Worm (Caenorhabditis elegans) whole organism, young adult: ENCODE results near the gene str-226.

Source experiments
- C06A6.2 ChIP-seq: fragments of 200-800 bp; sonication (Bioruptor generic); conservative IDR thresholded peaks from 2 replicates; pipeline ENCODE4 v1.3.6; 2022; ENCODE audit warnings: missing genetic modification characterization, missing compliant biosample characterization
- D2030.7 ChIP-seq: fragments of 200-800 bp; sonication (Bioruptor generic); IDR thresholded peaks from 2 replicates; pipeline ENCODE4 v1.3.6; 2022; ENCODE audit warnings: missing genetic modification reagents, missing genetic modification characterization, missing compliant biosample characterization
- F10E7.11 ChIP-seq: sonication (generic microtip); optimal IDR thresholded peaks from 2 replicates; lab custom pipeline; 2017; ENCODE audit warnings: mild to moderate bottlenecking, missing genetic modification characterization, moderate library complexity, missing compliant biosample characterization
- K11D2.4 ChIP-seq: fragments of 200-800 bp; sonication (Bioruptor generic); IDR thresholded peaks from 2 replicates; pipeline ENCODE4 v1.3.6; 2022; ENCODE audit warnings: missing genetic modification reagents, missing genetic modification characterization, missing compliant biosample characterization
- K12H6.12 ChIP-seq: fragments of 200-800 bp; sonication (Bioruptor generic); optimal IDR thresholded peaks from 2 replicates; lab custom pipeline; 2018; ENCODE audit warnings: mild to moderate bottlenecking, missing genetic modification characterization, missing compliant biosample characterization
- Y56A3A.18 ChIP-seq: fragments of 200-800 bp; sonication (Bioruptor generic); IDR thresholded peaks from 2 replicates; pipeline ENCODE4 v1.3.6; 2022; ENCODE audit warnings: missing genetic modification reagents, missing genetic modification characterization, missing compliant biosample characterization
- aptf-2 ChIP-seq: fragments of 200-800 bp; sonication (Bioruptor generic); conservative IDR thresholded peaks from 2 replicates; pipeline ENCODE4 v1.3.6; 2022; ENCODE audit warnings: missing genetic modification reagents, missing genetic modification characterization, missing compliant biosample characterization
- atf-7 ChIP-seq: sonication (generic microtip); optimal IDR thresholded peaks from 2 replicates; lab custom pipeline; 2017; ENCODE audit warnings: mild to moderate bottlenecking, missing genetic modification characterization, missing compliant biosample characterization
- athp-1 ChIP-seq: sonication (generic microtip); optimal IDR thresholded peaks from 2 replicates; lab custom pipeline; 2017; ENCODE audit warnings: mild to moderate bottlenecking, missing genetic modification characterization, missing compliant biosample characterization
- bed-1 ChIP-seq: fragments of 200-800 bp; sonication (Bioruptor generic); IDR thresholded peaks from 2 replicates; pipeline ENCODE4 v1.3.6; 2022; ENCODE audit warnings: missing genetic modification reagents, missing genetic modification characterization, missing compliant biosample characterization
- cebp-2 ChIP-seq: fragments of 200-800 bp; sonication (Bioruptor generic); IDR thresholded peaks from 2 replicates; pipeline ENCODE4 v1.3.6; 2022; ENCODE audit warnings: missing genetic modification characterization, missing compliant biosample characterization
- ceh-58 ChIP-seq: fragments of 200-800 bp; sonication (Bioruptor generic); IDR thresholded peaks from 2 replicates; pipeline ENCODE4 v1.3.6; 2022; ENCODE audit warnings: missing genetic modification characterization, missing compliant biosample characterization
- ceh-79 ChIP-seq: sonication (generic microtip); optimal IDR thresholded peaks from 2 replicates; lab custom pipeline; 2017; ENCODE audit warnings: mild to moderate bottlenecking, missing genetic modification characterization, missing compliant biosample characterization
- die-1 ChIP-seq: sonication (generic microtip); optimal IDR thresholded peaks from 2 replicates; lab custom pipeline; 2016; ENCODE audit warnings: missing genotype, mild to moderate bottlenecking, missing genetic modification characterization, missing compliant biosample characterization
- dox-1 ChIP-seq: fragments of 200-800 bp; sonication (Bioruptor generic); IDR thresholded peaks from 2 replicates; pipeline ENCODE4 v1.3.6; 2022; ENCODE audit warnings: missing genetic modification reagents, missing genetic modification characterization, missing compliant biosample characterization
- dpl-1 ChIP-seq: fragments of 150-350 bp; optimal IDR thresholded peaks from 2 replicates; lab custom pipeline; 2014; ENCODE audit warnings: missing biosample characterization, missing genetic modification reagents, missing genetic modification characterization
- egl-44 ChIP-seq: fragments of 200-800 bp; sonication (Bioruptor generic); IDR thresholded peaks from 2 replicates; pipeline ENCODE4 v1.3.6; 2022; ENCODE audit warnings: missing genetic modification reagents, missing genetic modification characterization, missing compliant biosample characterization
- hmg-1.2 ChIP-seq: fragments of 200-800 bp; sonication (Bioruptor generic); IDR thresholded peaks from 2 replicates; pipeline ENCODE4 v1.3.6; 2022; ENCODE audit warnings: missing genetic modification reagents, missing genetic modification characterization, missing compliant biosample characterization
- hrde-1 ChIP-seq: sonication (generic microtip); optimal IDR thresholded peaks from 2 replicates; lab custom pipeline; 2016; ENCODE audit warnings: missing genetic modification characterization, mild to moderate bottlenecking, missing compliant biosample characterization, moderate library complexity, missing genotype, missing genetic modification reagents, borderline replicate concordance
- lag-1 ChIP-seq: fragments of 200-800 bp; sonication (Bioruptor generic); IDR thresholded peaks from 2 replicates; pipeline ENCODE4 v1.3.6; 2022; ENCODE audit warnings: missing genetic modification reagents, missing genetic modification characterization, missing compliant biosample characterization
- lin-54 ChIP-seq: fragments of 200-800 bp; sonication (Bioruptor generic); optimal IDR thresholded peaks from 2 replicates; lab custom pipeline; 2018; ENCODE audit warnings: mild to moderate bottlenecking, missing genetic modification characterization, missing compliant biosample characterization
- lir-1 ChIP-seq: fragments of 200-800 bp; sonication (Bioruptor generic); conservative IDR thresholded peaks from 2 replicates; pipeline ENCODE4 v1.3.6; 2022; ENCODE audit warnings: missing genetic modification reagents, missing genetic modification characterization, missing compliant biosample characterization
- lsy-27 ChIP-seq: sonication (generic microtip); optimal IDR thresholded peaks from 2 replicates; lab custom pipeline; 2017; ENCODE audit warnings: missing genetic modification characterization, mild to moderate bottlenecking, missing compliant biosample characterization, antibody characterized with exemption, missing genotype, borderline replicate concordance; ENCODE audit not compliant: insufficient read depth
- madf-6 ChIP-seq: fragments of 200-800 bp; sonication (Bioruptor generic); IDR thresholded peaks from 2 replicates; pipeline ENCODE4 v1.3.6; 2022; ENCODE audit warnings: missing genetic modification reagents, missing genetic modification characterization, missing compliant biosample characterization
- mel-28 ChIP-seq: sonication (generic microtip); optimal IDR thresholded peaks from 2 replicates; lab custom pipeline; 2016; ENCODE audit warnings: borderline replicate concordance, mild to moderate bottlenecking, missing genetic modification characterization, missing compliant biosample characterization
- nfya-1 ChIP-seq: sonication (generic microtip); optimal IDR thresholded peaks from 2 replicates; lab custom pipeline; 2017; ENCODE audit warnings: antibody characterized with exemption, missing compliant biosample characterization, missing genetic modification characterization, borderline replicate concordance; ENCODE audit not compliant: insufficient read depth
- nfyb-1 ChIP-seq: fragments of 200-800 bp; sonication (Bioruptor generic); IDR thresholded peaks from 2 replicates; pipeline ENCODE4 v1.3.6; 2022; ENCODE audit warnings: missing genetic modification reagents, missing genetic modification characterization, missing compliant biosample characterization
- nhr-179 ChIP-seq: sonication (generic microtip); optimal IDR thresholded peaks from 2 replicates; lab custom pipeline; 2016; ENCODE audit warnings: mild to moderate bottlenecking, missing genetic modification characterization, missing compliant biosample characterization
- nhr-27 ChIP-seq: fragments of 200-800 bp; sonication (Bioruptor generic); optimal IDR thresholded peaks from 2 replicates; lab custom pipeline; 2018; ENCODE audit warnings: mild to moderate bottlenecking, missing genetic modification characterization, moderate library complexity, missing compliant biosample characterization
- nhr-80 ChIP-seq: sonication (generic microtip); optimal IDR thresholded peaks from 2 replicates; lab custom pipeline; 2016; ENCODE audit warnings: missing genetic modification characterization, missing compliant biosample characterization
- pha-4 ChIP-seq: fragments of 150-350 bp; sonication (generic microtip); optimal IDR thresholded peaks from 2 replicates; lab custom pipeline; 2014; ENCODE audit warnings: missing biosample characterization, missing genetic modification reagents, missing genetic modification characterization
- rcor-1 ChIP-seq: fragments of 200-800 bp; sonication (Bioruptor generic); IDR thresholded peaks from 2 replicates; pipeline ENCODE4 v1.3.6; 2022; ENCODE audit warnings: missing genetic modification reagents, missing genetic modification characterization, missing compliant biosample characterization
- rec-8 ChIP-seq, 2 experiments: sonication (generic microtip); optimal IDR thresholded peaks; 2 replicates each; lab custom pipeline; 2016; ENCODE audit warnings: mild to moderate bottlenecking in 2 of 2, missing genetic modification characterization in 2 of 2, missing genetic modification reagents in 2 of 2, missing genotype in 2 of 2, missing biosample characterization in 1 of 2, missing compliant biosample characterization in 1 of 2, moderate library complexity in 1 of 2
- repo-1 ChIP-seq: sonication (generic microtip); optimal IDR thresholded peaks from 2 replicates; lab custom pipeline; 2017; ENCODE audit warnings: mild to moderate bottlenecking, missing genetic modification characterization, missing compliant biosample characterization
- snpc-4 ChIP-seq, 5 experiments: fragments of 150-350 bp in 1 of 5; sonication (generic microtip) in 4 of 5; optimal IDR thresholded peaks; 2 replicates each; lab custom pipeline; 2014 to 2018; ENCODE audit warnings: missing genetic modification characterization in 5 of 5, missing biosample characterization in 3 of 5, antibody characterized with exemption in 2 of 5, mild to moderate bottlenecking in 2 of 5, missing compliant biosample characterization in 2 of 5, missing genotype in 2 of 5, moderate library complexity in 2 of 5, missing genetic modification reagents in 1 of 5
- sptf-2 ChIP-seq: fragments of 200-800 bp; sonication (Bioruptor generic); optimal IDR thresholded peaks from 2 replicates; lab custom pipeline; 2018; ENCODE audit warnings: mild to moderate bottlenecking, missing genetic modification characterization, missing compliant biosample characterization
- tlf-1 ChIP-seq: fragments of 200-800 bp; sonication (Bioruptor generic); optimal IDR thresholded peaks from 2 replicates; lab custom pipeline; 2018; ENCODE audit warnings: mild to moderate bottlenecking, missing genetic modification characterization, missing compliant biosample characterization
- xnd-1 ChIP-seq: sonication (generic microtip); optimal IDR thresholded peaks from 2 replicates; lab custom pipeline; 2016; ENCODE audit warnings: missing genotype, missing genetic modification reagents, missing genetic modification characterization, missing compliant biosample characterization
- ztf-18 ChIP-seq: sonication (generic microtip); optimal IDR thresholded peaks from 2 replicates; lab custom pipeline; 2016; ENCODE audit warnings: missing genotype, mild to moderate bottlenecking, missing genetic modification characterization, missing compliant biosample characterization
- ztf-26 ChIP-seq: sonication (generic microtip); optimal IDR thresholded peaks from 2 replicates; lab custom pipeline; 2017; ENCODE audit warnings: missing genetic modification characterization, missing compliant biosample characterization

str-226 gene

ce11 chrV:3470782-3471181 lies 41.7 kb upstream of the str-226 start, which contains the start of gene srbc-29:
srbc-29 (minus strand) TSS chrV:3470882.
- TF ChIP-seq rec-8 (tag; optimal IDR thresholded peaks at IDR 0.05; lab: Kevin White, UChicago) (no peak), pha-4 (tag; lab: Kevin White, UChicago) (no peak), xnd-1 (no peak), cebp-2 (no peak), sptf-2 (GFP tag; lab: Kevin White, UChicago) (no peak), C06A6.2 (GFP tag; lab: Robert Waterston, UW) (no peak), aptf-2 (no peak)

DNA sequence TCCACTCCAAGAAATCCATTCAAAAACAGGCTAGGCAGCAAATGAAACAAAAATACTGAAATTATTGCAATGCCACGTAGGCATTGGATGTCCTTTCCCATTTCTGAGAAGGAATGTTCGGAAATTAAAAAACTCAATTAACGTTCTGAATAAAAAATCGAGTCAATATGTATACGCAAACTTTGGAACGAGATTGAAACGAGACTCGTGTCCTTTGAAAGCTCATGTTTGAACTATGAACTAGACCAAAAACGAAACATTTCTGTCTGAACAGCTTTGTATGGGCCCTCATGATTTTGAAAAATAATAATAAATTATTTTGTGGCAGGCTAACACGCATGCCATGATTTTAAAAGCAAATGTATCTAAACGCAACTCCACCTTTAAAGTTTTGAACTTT lies 37.5 kb upstream of the str-226 start, which contains the start of gene oac-2:
TSS of gene oac-2 (minus strand) at position 101 of the 400 bp plus-strand sequence.
- TF ChIP-seq D2030.7 (GFP tag; lab: Robert Waterston, UW) (no peak), nfya-1 (no peak)
- TF ChIP-seq, all 124 proteins: peak for 0

DNA sequence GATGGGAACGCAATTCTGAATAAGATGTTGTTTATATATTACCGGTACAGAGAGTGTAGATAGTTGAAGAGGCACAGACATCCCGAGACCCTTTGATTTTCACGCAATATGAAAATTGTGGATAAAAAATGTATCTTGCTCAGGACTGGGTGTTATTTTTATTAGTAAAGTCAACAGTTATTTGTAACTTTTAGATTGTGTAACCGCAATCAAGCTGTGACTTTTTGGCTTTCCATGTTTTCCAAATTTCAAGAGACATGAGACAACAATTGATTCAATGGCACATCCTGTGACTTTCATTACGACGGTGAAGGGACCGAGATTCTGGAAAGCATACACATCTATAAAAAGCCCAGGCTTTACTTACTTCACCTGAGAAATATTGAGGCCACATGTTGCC lies 36.3 kb upstream of the str-226 start:
- TF ChIP-seq snpc-4 (GFP tag; optimal IDR thresholded peaks at IDR 0.05; lab: Kevin White, UChicago) (no peak), snpc-4 (tag; optimal IDR thresholded peaks at IDR 0.05; lab: Kevin White, UChicago) (no peak), rcor-1 (GFP tag; lab: Robert Waterston, UW) (no peak), hrde-1 (no peak), egl-44 (GFP tag; lab: Robert Waterston, UW) (no peak), mel-28 (no peak), Y56A3A.18 (GFP tag; lab: Robert Waterston, UW) (no peak), hmg-1.2 (GFP tag; lab: Robert Waterston, UW) (no peak), nhr-80 (tag; lab: Kevin White, UChicago) (no peak), madf-6 (no peak), bed-1 (no peak), lir-1 (no peak), lag-1 (GFP tag; lab: Robert Waterston, UW) (no peak), athp-1 (no peak), die-1 (tag; lab: Kevin White, UChicago) (no peak), nhr-27 (tag; lab: Kevin White, UChicago) (no peak)

DNA sequence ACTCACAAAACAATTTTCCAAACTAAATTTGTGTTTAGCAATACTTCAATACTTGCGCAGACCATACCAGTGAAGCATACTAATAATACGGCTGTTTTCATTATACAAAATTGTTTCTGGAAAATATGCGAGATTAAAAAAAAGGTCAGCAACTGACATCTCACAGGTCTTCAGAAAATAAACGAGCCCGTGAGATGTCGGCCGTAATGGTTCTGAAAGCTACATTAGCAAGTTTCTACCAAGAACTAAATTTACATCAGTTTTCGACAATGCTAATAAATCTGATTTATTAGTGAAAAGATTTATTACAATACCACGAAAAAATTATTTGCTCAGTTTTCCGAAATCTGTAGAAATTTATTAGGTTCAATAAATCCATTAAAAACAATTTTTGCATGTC lies 35.0 kb upstream of the str-226 start, which contains the start of gene srbc-31:
TSS of gene srbc-31 (minus strand) at position 101 of the 400 bp plus-strand sequence.
- TF ChIP-seq nfyb-1 (no peak), dpl-1 (GFP tag; lab: Kevin White, UChicago) (no peak), tlf-1 (no peak), F10E7.11 (tag; lab: Kevin White, UChicago) (no peak), K11D2.4 (no peak), dox-1 (no peak), atf-7 (no peak), C06A6.2 (GFP tag; lab: Robert Waterston, UW) (no peak), snpc-4 (GFP tag; optimal IDR thresholded peaks at IDR 0.05; lab: Kevin White, UChicago) (no peak), snpc-4 (tag; optimal IDR thresholded peaks at IDR 0.05; lab: Kevin White, UChicago) (no peak), ztf-26 (tag; lab: Kevin White, UChicago) (no peak), ceh-79 (tag; lab: Kevin White, UChicago) (no peak), nhr-179 (tag; lab: Kevin White, UChicago) (no peak), lin-54 (GFP tag; lab: Kevin White, UChicago) (no peak), ceh-58 (no peak), repo-1 (tag; lab: Kevin White, UChicago) (no peak), ztf-18 (no peak), lsy-27 (no peak), K12H6.12 (tag; lab: Kevin White, UChicago) (no peak), lag-1 (GFP tag; lab: Robert Waterston, UW) (no peak)
